Fruit fly (Drosophila melanogaster): ENCODE measurements around the gene CG14109.

CG14109 gene

dm6 chr3L:13486041-13486859 is 45.5 kb downstream of the CG14109 start, which contains the start of the genes Abp1 and Tgi (continued):
- TF ChIP-seq vnd (GFP tag; IDR thresholded peaks at IDR 0.05; ENCODE audit: partially characterized antibody), result peak; percentile 66
- peak; percentile 15 for TF ChIP-seq CG12744 (GFP tag; optimal IDR thresholded peaks at IDR 0.05)
- peak; percentile 26 for TF ChIP-seq grau (tag; optimal IDR thresholded peaks at IDR 0.05)
- peak; percentile 75 for TF ChIP-seq CG4360 (GFP tag; IDR thresholded peaks at IDR 0.05)
- no peak for TF ChIP-seq H2.0 (GFP tag; IDR thresholded peaks at IDR 0.05)
- no peak for TF ChIP-seq CG18619 (GFP tag; optimal IDR thresholded peaks at IDR 0.05)
- TF ChIP-seq MESR4 (GFP tag; optimal IDR thresholded peaks at IDR 0.05), result peak; percentile 34
- TF ChIP-seq ERR (GFP tag; optimal IDR thresholded peaks at IDR 0.05), result peak; percentile 2
- 0 out of 2 replicates have a peak, but pooled peaks have one; percentile 12 for TF ChIP-seq CG6272 (GFP tag; IDR thresholded peaks at IDR 0.05)
- TF ChIP-seq nerfin-1 (tag; optimal IDR thresholded peaks at IDR 0.05), result no peak
- TF ChIP-seq CG7839 (tag; optimal IDR thresholded peaks at IDR 0.05), result peak; percentile 44
- TF ChIP-seq CG17359 (tag; optimal IDR thresholded peaks at IDR 0.05), result peak; percentile 16
- peak; percentile 4 for TF ChIP-seq Camta (GFP tag; optimal IDR thresholded peaks at IDR 0.05)
- peak; percentile 93 for TF ChIP-seq Sry-δ (GFP tag; optimal IDR thresholded peaks at IDR 0.05)
- no peak for TF ChIP-seq Mad (GFP tag; optimal IDR thresholded peaks at IDR 0.05)
- TF ChIP-seq Hmr (GFP tag; optimal IDR thresholded peaks at IDR 0.05), result peak; percentile 65
- TF ChIP-seq zen2 (GFP tag; IDR thresholded peaks at IDR 0.05; ENCODE audit: partially characterized antibody), result peak; percentile 73
- peak; percentile 39 for TF ChIP-seq Bteb2 (GFP tag; optimal IDR thresholded peaks at IDR 0.05)
- TF ChIP-seq Dip3 (GFP tag; optimal IDR thresholded peaks at IDR 0.05), result no peak
- peak; percentile 14 for TF ChIP-seq lbe (GFP tag; optimal IDR thresholded peaks at IDR 0.05)
- peak; percentile 18 for TF ChIP-seq NC2β (GFP tag; optimal IDR thresholded peaks at IDR 0.05)
- peak; percentile 64 for TF ChIP-seq hbn (GFP tag; IDR thresholded peaks at IDR 0.05; ENCODE audit: partially characterized antibody)
- TF ChIP-seq chinmo (GFP tag; IDR thresholded peaks at IDR 0.05; ENCODE audit: partially characterized antibody), result peak; percentile 80; the same call in 2 of the 4 replicates
- TF ChIP-seq CG13775 (GFP tag; optimal IDR thresholded peaks at IDR 0.05), result no peak
- no peak for TF ChIP-seq Sox100B (GFP tag; optimal IDR thresholded peaks at IDR 0.05)
- peak; percentile 63; the same call in 2 of the 3 replicates for TF ChIP-seq mld (GFP tag; IDR thresholded peaks at IDR 0.05; ENCODE audit: partially characterized antibody)
- TF ChIP-seq Antp (GFP tag; optimal IDR thresholded peaks at IDR 0.05), result peak; percentile 47
- peak; percentile 16; the same call in 1 of the 2 replicates for TF ChIP-seq CG31441 (GFP tag; IDR thresholded peaks at IDR 0.05)
- peak; percentile 88 for TF ChIP-seq CG9932 (GFP tag; IDR thresholded peaks at IDR 0.05)
- TF ChIP-seq cg (GFP tag; optimal IDR thresholded peaks at IDR 0.05), result peak; percentile 69
- peak; percentile 13 for TF ChIP-seq CG1602 (GFP tag; optimal IDR thresholded peaks at IDR 0.05)
- TF ChIP-seq sqz (GFP tag; optimal IDR thresholded peaks at IDR 0.05), result no peak
- peak; percentile 25 for TF ChIP-seq tin (GFP tag; optimal IDR thresholded peaks at IDR 0.05)
- peak in 1 of 3 experiments; percentile 37 for TF ChIP-seq lola (GFP tag; optimal IDR thresholded peaks at IDR 0.05)
- TF ChIP-seq az2 (GFP tag; optimal IDR thresholded peaks at IDR 0.05), result peak; percentile 7
- peak; percentile 36 for TF ChIP-seq CG15696 (tag; optimal IDR thresholded peaks at IDR 0.05)
- TF ChIP-seq Dad (GFP tag; optimal IDR thresholded peaks at IDR 0.05), result peak; percentile 29
- TF ChIP-seq CG11456 (GFP tag; IDR thresholded peaks at IDR 0.05), result peak; percentile 77
- peak; percentile 2 for TF ChIP-seq CG10654 (GFP tag; optimal IDR thresholded peaks at IDR 0.05)
- TF ChIP-seq Hr78 (GFP tag; optimal IDR thresholded peaks at IDR 0.05), result no peak
- TF ChIP-seq bbx (GFP tag; IDR thresholded peaks at IDR 0.05; ENCODE audit: partially characterized antibody), result peak; percentile 91
- TF ChIP-seq Bgb (GFP tag; IDR thresholded peaks at IDR 0.05; ENCODE audit: partially characterized antibody), result peak; percentile 93
- peak; percentile 17; the same call in 1 of the 2 replicates for TF ChIP-seq CG11247 (GFP tag; IDR thresholded peaks at IDR 0.05)
- peak; percentile 41 for TF ChIP-seq lilli (GFP tag; optimal IDR thresholded peaks at IDR 0.05)
- peak; percentile 44 for TF ChIP-seq CG9876 (GFP tag; optimal IDR thresholded peaks at IDR 0.05)
- TF ChIP-seq CG13287 (GFP tag; IDR thresholded peaks at IDR 0.05; ENCODE audit: partially characterized antibody), result peak; percentile 80
- TF ChIP-seq MBD-R2 (GFP tag; IDR thresholded peaks at IDR 0.05), result peak; percentile 79
